Fruit fly (Drosophila melanogaster) whole organism, embryonic: ENCODE data around the gene Rnb.

Experiments
- ATbp ChIP-seq: fragments of 200-800 bp; sonication (Bioruptor generic); optimal IDR thresholded peaks from 2 replicates; lab custom pipeline; 2017; ENCODE audit warnings: missing biosample characterization, mild to moderate bottlenecking, missing genetic modification characterization, missing genetic modification reagents
- Blimp-1 ChIP-seq: fragments of 200-800 bp; sonication (Bioruptor generic); optimal IDR thresholded peaks from 3 replicates; lab custom pipeline; 2018; ENCODE audit warnings: missing biosample characterization, missing genetic modification characterization, mild to moderate bottlenecking, moderate library complexity, missing genetic modification reagents
- C15 ChIP-seq: fragments of 200-800 bp; sonication (Bioruptor generic); IDR thresholded peaks from 3 replicates; pipeline ENCODE4 v1.3.6; 2022; ENCODE audit warnings: missing biosample characterization, missing genetic modification characterization
- CG12104 ChIP-seq: fragments of 200-800 bp; sonication (Bioruptor generic); optimal IDR thresholded peaks from 3 replicates; lab custom pipeline; 2016; ENCODE audit warnings: missing biosample characterization, missing genetic modification characterization
- CG12659 ChIP-seq: fragments of 200-800 bp; sonication (Bioruptor generic); optimal IDR thresholded peaks from 3 replicates; lab custom pipeline; 2017; ENCODE audit warnings: mild to moderate bottlenecking, missing biosample characterization, missing genetic modification reagents, missing genetic modification characterization
- CG12744 ChIP-seq: fragments of 200-800 bp; sonication (Bioruptor generic); optimal IDR thresholded peaks from 2 replicates; lab custom pipeline; 2016; ENCODE audit warnings: missing biosample characterization, missing genetic modification characterization
- CG12769 ChIP-seq: fragments of 200-800 bp; sonication (Bioruptor generic); optimal IDR thresholded peaks from 2 replicates; lab custom pipeline; 2019; ENCODE audit warnings: missing biosample characterization, mild to moderate bottlenecking, missing genetic modification characterization, moderate library complexity
- CG13123 ChIP-seq: fragments of 200-800 bp; sonication (Bioruptor generic); optimal IDR thresholded peaks from 2 replicates; lab custom pipeline; 2016; ENCODE audit warnings: missing biosample characterization, missing genetic modification characterization
- CG15011 ChIP-seq: fragments of 200-800 bp; sonication (Bioruptor generic); optimal IDR thresholded peaks from 3 replicates; lab custom pipeline; 2018; ENCODE audit warnings: missing biosample characterization, mild to moderate bottlenecking, missing genetic modification characterization
- CG15269 ChIP-seq: fragments of 200-800 bp; sonication (Bioruptor generic); optimal IDR thresholded peaks from 2 replicates; lab custom pipeline; 2018; ENCODE audit warnings: missing biosample characterization, mild to moderate bottlenecking, missing genetic modification characterization, moderate library complexity
- CG15696 ChIP-seq: fragments of 200-800 bp; sonication (Bioruptor generic); optimal IDR thresholded peaks from 2 replicates; lab custom pipeline; 2019; ENCODE audit warnings: missing biosample characterization, mild to moderate bottlenecking, missing genetic modification characterization, moderate library complexity
- CG17802 ChIP-seq: fragments of 200-800 bp; sonication (Bioruptor generic); optimal IDR thresholded peaks from 2 replicates; lab custom pipeline; 2018; ENCODE audit warnings: missing biosample characterization, mild to moderate bottlenecking, missing genetic modification characterization, moderate library complexity
- CG18764 ChIP-seq: fragments of 200-800 bp; sonication (Bioruptor generic); optimal IDR thresholded peaks from 3 replicates; lab custom pipeline; 2016; ENCODE audit warnings: missing biosample characterization, missing genetic modification characterization
- CG2199 ChIP-seq: fragments of 200-800 bp; sonication (Bioruptor generic); IDR thresholded peaks from 3 replicates; pipeline ENCODE4 v1.3.6; 2022; ENCODE audit warnings: missing biosample characterization, missing genetic modification characterization
- CG31441 ChIP-seq: fragments of 200-800 bp; sonication (Bioruptor generic); IDR thresholded peaks from 2 replicates; pipeline ENCODE4 v1.3.6; 2022; ENCODE audit warnings: missing biosample characterization, missing genetic modification characterization
- CG3838 ChIP-seq: fragments of 200-800 bp; sonication (Bioruptor generic); optimal IDR thresholded peaks from 3 replicates; lab custom pipeline; 2016; ENCODE audit warnings: missing biosample characterization, missing genetic modification characterization
- CG6683 ChIP-seq: fragments of 200-800 bp; sonication (Bioruptor generic); optimal IDR thresholded peaks from 2 replicates; lab custom pipeline; 2017; ENCODE audit warnings: missing biosample characterization, mild to moderate bottlenecking, missing genetic modification characterization, missing genetic modification reagents
- CG6791 ChIP-seq: fragments of 200-800 bp; sonication (Bioruptor generic); IDR thresholded peaks from 3 replicates; pipeline ENCODE4 v1.3.6; 2022; ENCODE audit warnings: missing biosample characterization, missing genetic modification characterization; ENCODE audit not compliant: partially characterized antibody
- CG7357 ChIP-seq: fragments of 200-800 bp; sonication (Bioruptor generic); IDR thresholded peaks from 3 replicates; pipeline ENCODE4 v1.3.6; 2022; ENCODE audit warnings: missing biosample characterization, missing genetic modification characterization
- CG7556 ChIP-seq: fragments of 200-800 bp; sonication (Bioruptor generic); optimal IDR thresholded peaks from 2 replicates; lab custom pipeline; 2017; ENCODE audit warnings: missing biosample characterization, mild to moderate bottlenecking, missing genetic modification characterization
- CG7987 ChIP-seq: fragments of 200-800 bp; sonication (Bioruptor generic); optimal IDR thresholded peaks from 2 replicates; lab custom pipeline; 2018; ENCODE audit warnings: missing biosample characterization, mild to moderate bottlenecking, missing genetic modification characterization, moderate library complexity
- CG8089 ChIP-seq: fragments of 200-800 bp; sonication (Bioruptor generic); optimal IDR thresholded peaks from 3 replicates; lab custom pipeline; 2016; ENCODE audit warnings: missing biosample characterization, missing genetic modification characterization
- CG8388 ChIP-seq: fragments of 200-800 bp; sonication (Bioruptor generic); optimal IDR thresholded peaks from 2 replicates; lab custom pipeline; 2019; ENCODE audit warnings: missing biosample characterization, mild to moderate bottlenecking, missing genetic modification characterization, moderate library complexity
- CTCF ChIP-seq: fragments of 200-800 bp; sonication (Bioruptor generic); optimal IDR thresholded peaks from 2 replicates; lab custom pipeline; 2017; ENCODE audit warnings: missing biosample characterization, mild to moderate bottlenecking, missing genetic modification characterization, moderate library complexity
- CkIIα-i1 ChIP-seq: fragments of 200-800 bp; sonication (Bioruptor generic); IDR thresholded peaks from 2 replicates; pipeline ENCODE4 v1.3.6; 2022; ENCODE audit warnings: missing biosample characterization, missing genetic modification characterization
- Doc2 ChIP-seq: fragments of 200-800 bp; sonication (Bioruptor generic); IDR thresholded peaks from 2 replicates; pipeline ENCODE4 v1.3.6; 2022; ENCODE audit warnings: missing biosample characterization, missing genetic modification characterization
- Ets97D ChIP-seq: fragments of 200-800 bp; sonication (Bioruptor generic); optimal IDR thresholded peaks from 3 replicates; lab custom pipeline; 2016; ENCODE audit warnings: missing biosample characterization, missing genetic modification characterization
- Fer2 ChIP-seq: fragments of 200-800 bp; sonication (Bioruptor generic); optimal IDR thresholded peaks from 2 replicates; lab custom pipeline; 2018; ENCODE audit warnings: missing biosample characterization, mild to moderate bottlenecking, missing genetic modification characterization, moderate library complexity
- Hr78 ChIP-seq, 2 experiments: fragments of 200-800 bp in 1 of 2; fragments of >200 bp in 1 of 2; sonication (Bioruptor generic) in 1 of 2; optimal IDR thresholded peaks; 2 replicates each; lab custom pipeline; 2017 to 2019; ENCODE audit warnings: missing biosample characterization in 2 of 2, missing genetic modification characterization in 2 of 2, mild to moderate bottlenecking in 1 of 2, moderate library complexity in 1 of 2
- Neu2 ChIP-seq: fragments of 200-800 bp; sonication (Bioruptor generic); optimal IDR thresholded peaks from 3 replicates; lab custom pipeline; 2016; ENCODE audit warnings: missing biosample characterization, missing genetic modification characterization, borderline replicate concordance
- Oaz ChIP-seq: fragments of 200-800 bp; sonication (Bioruptor generic); IDR thresholded peaks from 2 replicates; pipeline ENCODE4 v1.3.6; 2022; ENCODE audit warnings: missing biosample characterization, missing genetic modification characterization
- Pdp1 ChIP-seq, 2 experiments: fragments of 200-800 bp; sonication (Bioruptor generic); optimal IDR thresholded peaks; 3 replicates each; lab custom pipeline; 2016; ENCODE audit warnings: missing biosample characterization in 2 of 2, missing genetic modification characterization in 2 of 2, mild to moderate bottlenecking in 1 of 2, moderate library complexity in 1 of 2
- Poxn ChIP-seq: fragments of 200-800 bp; sonication (Bioruptor generic); IDR thresholded peaks from 2 replicates; pipeline ENCODE4 v1.3.6; 2022; ENCODE audit warnings: missing biosample characterization, missing genetic modification characterization
- Side ChIP-seq: fragments of 200-800 bp; sonication (Bioruptor generic); optimal IDR thresholded peaks from 2 replicates; lab custom pipeline; 2016; ENCODE audit warnings: missing biosample characterization, missing genetic modification characterization
- abd-A ChIP-seq: fragments of 200-800 bp; sonication (Bioruptor generic); optimal IDR thresholded peaks from 3 replicates; lab custom pipeline; 2019; ENCODE audit warnings: missing biosample characterization, mild to moderate bottlenecking, missing genetic modification characterization, moderate library complexity
- bbx ChIP-seq: fragments of 200-800 bp; sonication (Bioruptor generic); IDR thresholded peaks from 2 replicates; pipeline ENCODE4 v1.3.6; 2022; ENCODE audit warnings: missing biosample characterization, missing genetic modification characterization; ENCODE audit not compliant: partially characterized antibody
- btn ChIP-seq: fragments of 200-800 bp; sonication (Bioruptor generic); optimal IDR thresholded peaks from 2 replicates; lab custom pipeline; 2016; ENCODE audit warnings: missing biosample characterization, missing genetic modification characterization
- cato ChIP-seq: fragments of 200-800 bp; sonication (Bioruptor generic); optimal IDR thresholded peaks from 2 replicates; lab custom pipeline; 2016; ENCODE audit warnings: missing biosample characterization, missing genetic modification characterization, borderline replicate concordance
- cg ChIP-seq: fragments of 200-800 bp; sonication (Bioruptor generic); optimal IDR thresholded peaks from 3 replicates; lab custom pipeline; 2019; ENCODE audit warnings: missing biosample characterization, mild to moderate bottlenecking, missing genetic modification characterization, moderate library complexity
- corto ChIP-seq: fragments of 200-800 bp; sonication (Bioruptor generic); optimal IDR thresholded peaks from 2 replicates; lab custom pipeline; 2016; ENCODE audit warnings: missing biosample characterization, mild to moderate bottlenecking, missing genetic modification characterization, moderate library complexity
- dmrt11E ChIP-seq: fragments of 200-800 bp; sonication (Bioruptor generic); optimal IDR thresholded peaks from 3 replicates; lab custom pipeline; 2018; ENCODE audit warnings: missing biosample characterization, mild to moderate bottlenecking, missing genetic modification characterization, moderate library complexity
- ems ChIP-seq: fragments of 200-800 bp; sonication (Bioruptor generic); optimal IDR thresholded peaks from 3 replicates; lab custom pipeline; 2016; ENCODE audit warnings: missing biosample characterization, missing genetic modification characterization
- jing ChIP-seq: fragments of 200-800 bp; sonication (Bioruptor generic); optimal IDR thresholded peaks from 2 replicates; lab custom pipeline; 2018; ENCODE audit warnings: missing biosample characterization, mild to moderate bottlenecking, missing genetic modification characterization
- lbe ChIP-seq: fragments of 200-800 bp; sonication (Bioruptor generic); optimal IDR thresholded peaks from 2 replicates; lab custom pipeline; 2016; ENCODE audit warnings: missing biosample characterization, mild to moderate bottlenecking, missing genetic modification characterization
- prd ChIP-seq, 3 experiments: fragments of >200 bp in 2 of 3; fragments of 200-800 bp in 1 of 3; sonication (Bioruptor generic) in 1 of 3; optimal IDR thresholded peaks in 2 of 3; IDR thresholded peaks in 1 of 3; 2 replicates in 2 of 3; 3 replicates in 1 of 3; pipeline versions ENCODE4 v1.3.6 to Lab custom; 2017 to 2022; ENCODE audit warnings: missing biosample characterization in 1 of 3, missing genetic modification characterization in 1 of 3
- sr ChIP-seq: fragments of 200-800 bp; sonication (Bioruptor generic); IDR thresholded peaks from 3 replicates; pipeline ENCODE4 v1.3.6; 2022; ENCODE audit warnings: missing biosample characterization, missing genetic modification characterization
- stwl ChIP-seq: fragments of 200-800 bp; sonication (Bioruptor generic); optimal IDR thresholded peaks from 3 replicates; lab custom pipeline; 2018; ENCODE audit warnings: missing biosample characterization, mild to moderate bottlenecking, missing genetic modification characterization, moderate library complexity
- usp ChIP-seq: fragments of >200 bp; optimal IDR thresholded peaks from 2 replicates; lab custom pipeline; 2017; ENCODE audit warnings: missing biosample characterization, missing genetic modification characterization
- zfh1 ChIP-seq: fragments of 200-800 bp; sonication (Bioruptor generic); IDR thresholded peaks from 3 replicates; pipeline ENCODE4 v1.3.6; 2022; ENCODE audit warnings: missing biosample characterization, missing genetic modification characterization

Rnb gene

DNA sequence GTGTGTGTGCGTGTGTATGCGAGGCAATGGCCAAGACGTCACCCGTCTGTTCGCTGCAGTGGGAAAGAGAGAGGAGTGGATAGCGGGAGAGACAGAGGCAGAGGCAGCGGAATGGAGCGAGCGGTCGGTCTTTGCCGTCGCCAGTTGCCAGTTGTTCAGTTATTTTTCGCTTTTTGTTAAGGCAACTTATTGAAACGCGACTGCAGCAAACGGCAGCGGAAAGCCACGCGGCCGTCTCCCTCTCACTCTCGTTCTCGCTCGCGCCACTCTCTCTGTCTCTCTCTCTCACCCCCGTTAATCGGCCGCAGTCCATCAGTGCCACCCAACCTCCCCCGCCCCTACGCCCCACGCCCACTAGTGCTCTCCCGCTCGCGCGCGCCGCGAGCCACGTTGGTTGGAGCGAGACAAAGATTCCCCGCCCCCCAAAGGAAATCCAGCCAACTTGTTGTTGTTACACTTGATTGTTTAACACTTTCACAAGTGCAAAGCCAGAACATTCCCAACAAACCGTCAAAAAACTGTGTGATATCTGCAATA is 26.3 kb downstream of the Rnb start (continued):
- no peak for TF ChIP-seq CkIIα-i1 (GFP tag; lab: Robert Waterston, UW)
- no peak for TF ChIP-seq dmrt11E (tag; lab: Kevin White, UChicago)
- TF ChIP-seq bbx (GFP tag; lab: Robert Waterston, UW): peak; percentile 60; the same call in 1 of the 2 replicates
- peak; percentile 62 for TF ChIP-seq Blimp-1 (GFP tag; lab: Kevin White, UChicago)
- TF ChIP-seq CG17802 (tag; lab: Kevin White, UChicago): no peak
- no peak for TF ChIP-seq CG18764
- TF ChIP-seq jing (GFP tag; lab: Kevin White, UChicago): no peak
- no peak for TF ChIP-seq Ets97D (GFP tag; lab: Kevin White, UChicago)
- no peak for TF ChIP-seq usp (GFP tag; lab: Kevin White, UChicago)
- TF ChIP-seq CTCF: no peak
- no peak for TF ChIP-seq Doc2 (GFP tag; lab: Robert Waterston, UW)
- no peak; the same call in 2 of the 3 replicates for TF ChIP-seq CG6791
- TF ChIP-seq CG7556 (GFP tag; lab: Kevin White, UChicago): no peak
- no peak for TF ChIP-seq CG7357
- TF ChIP-seq ATbp (GFP tag; lab: Kevin White, UChicago): peak; percentile 10
- TF ChIP-seq Pdp1 (GFP tag; optimal IDR thresholded peaks at IDR 0.05; lab: Kevin White, UChicago): no peak
- no peak for TF ChIP-seq CG8089 (GFP tag; lab: Kevin White, UChicago)
- no peak for TF ChIP-seq Poxn (GFP tag; lab: Robert Waterston, UW)
- TF ChIP-seq CG15696: no peak
- TF ChIP-seq CG6683 (GFP tag; lab: Kevin White, UChicago): peak; percentile 26
- TF ChIP-seq CG2199 (GFP tag; lab: Robert Waterston, UW): peak; percentile 84; the same call in 2 of the 3 replicates
- TF ChIP-seq CG8388: no peak
- no peak for TF ChIP-seq corto (GFP tag; lab: Kevin White, UChicago)
- TF ChIP-seq CG31441 (GFP tag; lab: Robert Waterston, UW): no peak
- TF ChIP-seq prd (optimal IDR thresholded peaks at IDR 0.05; lab: Kevin White, UChicago): no peak
- TF ChIP-seq prd (GFP tag; IDR thresholded peaks at IDR 0.05; lab: Robert Waterston, UW): no peak
- TF ChIP-seq ems (GFP tag; lab: Kevin White, UChicago): no peak
- TF ChIP-seq CG15011 (GFP tag; lab: Kevin White, UChicago): no peak
- no peak for TF ChIP-seq Neu2 (GFP tag; lab: Kevin White, UChicago)
- TF ChIP-seq C15 (GFP tag; lab: Robert Waterston, UW): no peak
- no peak for TF ChIP-seq CG3838
- no peak for TF ChIP-seq CG12104 (GFP tag; lab: Kevin White, UChicago)
- no peak for TF ChIP-seq zfh1 (GFP tag; lab: Robert Waterston, UW)
- no peak for TF ChIP-seq Oaz (GFP tag; lab: Robert Waterston, UW)
- TF ChIP-seq btn (GFP tag; lab: Kevin White, UChicago): no peak
- peak; percentile 5 for TF ChIP-seq Side (GFP tag; lab: Kevin White, UChicago)
- no peak for TF ChIP-seq CG7987
- TF ChIP-seq CG13123 (GFP tag; lab: Kevin White, UChicago): no peak
- TF ChIP-seq sr (GFP tag; lab: Robert Waterston, UW): peak; percentile 82
- no peak for TF ChIP-seq lbe (GFP tag; lab: Kevin White, UChicago)
- TF ChIP-seq CG12659 (GFP tag; lab: Kevin White, UChicago): peak; percentile 17
- peak; percentile 5 for TF ChIP-seq stwl (tag; lab: Kevin White, UChicago)
- no peak for TF ChIP-seq Fer2 (tag; lab: Kevin White, UChicago)
- peak; percentile 93 for TF ChIP-seq cg (GFP tag; lab: Kevin White, UChicago)
- no peak for TF ChIP-seq cato (GFP tag; lab: Kevin White, UChicago)
- no peak for TF ChIP-seq CG12744
- no peak for TF ChIP-seq CG15269 (tag; lab: Kevin White, UChicago)
- peak in 1 of 2 experiments; percentile 45 for TF ChIP-seq Hr78 (GFP tag; optimal IDR thresholded peaks at IDR 0.05; lab: Kevin White, UChicago)
- TF ChIP-seq CG12769 (tag; lab: Kevin White, UChicago): peak; percentile 90
- TF ChIP-seq abd-A (tag; lab: Kevin White, UChicago): peak; percentile 94
